Worm (Caenorhabditis elegans) whole organism, young adult: ENCODE data around the gene EEED8.18.

ENCODE experiments used
- B0019.2 ChIP-seq: fragments of 200-800 bp; sonication (Bioruptor generic); conservative IDR thresholded peaks from 2 replicates; pipeline ENCODE4 v1.3.6; 2022; ENCODE audit warnings: missing genetic modification reagents, missing genetic modification characterization, missing compliant biosample characterization
- F55B11.4 ChIP-seq: sonication (generic microtip); optimal IDR thresholded peaks from 2 replicates; lab custom pipeline; 2016; ENCODE audit warnings: missing compliant biosample characterization, missing genetic modification characterization, borderline replicate concordance; ENCODE audit not compliant: insufficient read depth
- T26A5.8 ChIP-seq: sonication (generic microtip); optimal IDR thresholded peaks from 2 replicates; lab custom pipeline; 2016; ENCODE audit warnings: missing genetic modification characterization, missing compliant biosample characterization
- Y67H2A.10 ChIP-seq: fragments of 200-800 bp; sonication (Bioruptor generic); conservative IDR thresholded peaks from 2 replicates; pipeline ENCODE4 v1.3.6; 2022; ENCODE audit warnings: missing genetic modification reagents, missing genetic modification characterization, missing compliant biosample characterization
- efl-1 ChIP-seq: fragments of 150-350 bp; optimal IDR thresholded peaks from 2 replicates; lab custom pipeline; 2014; ENCODE audit warnings: missing biosample characterization, missing genetic modification reagents, missing genetic modification characterization
- egl-18 ChIP-seq: fragments of 200-800 bp; sonication (Bioruptor generic); IDR thresholded peaks from 2 replicates; pipeline ENCODE4 v1.3.6; 2022; ENCODE audit warnings: missing genetic modification reagents, missing genetic modification characterization, missing compliant biosample characterization
- egl-44 ChIP-seq: fragments of 200-800 bp; sonication (Bioruptor generic); IDR thresholded peaks from 2 replicates; pipeline ENCODE4 v1.3.6; 2022; ENCODE audit warnings: missing genetic modification reagents, missing genetic modification characterization, missing compliant biosample characterization
- ets-4 ChIP-seq: fragments of 200-800 bp; sonication (Bioruptor generic); optimal IDR thresholded peaks from 2 replicates; lab custom pipeline; 2018; ENCODE audit warnings: mild to moderate bottlenecking, missing genetic modification characterization, missing compliant biosample characterization
- nhr-80 ChIP-seq: sonication (generic microtip); optimal IDR thresholded peaks from 2 replicates; lab custom pipeline; 2016; ENCODE audit warnings: missing genetic modification characterization, missing compliant biosample characterization
- sdz-38 ChIP-seq: sonication (generic microtip); optimal IDR thresholded peaks from 2 replicates; lab custom pipeline; 2016; ENCODE audit warnings: missing genotype, missing genetic modification characterization, missing compliant biosample characterization
- ztf-22 ChIP-seq: fragments of 200-800 bp; sonication (Bioruptor generic); optimal IDR thresholded peaks from 2 replicates; lab custom pipeline; 2018; ENCODE audit warnings: mild to moderate bottlenecking, missing genetic modification characterization, moderate library complexity, missing compliant biosample characterization
- ztf-6 ChIP-seq: fragments of 200-800 bp; sonication (Bioruptor generic); IDR thresholded peaks from 2 replicates; pipeline ENCODE4 v1.3.6; 2022; ENCODE audit warnings: missing genetic modification reagents, missing genetic modification characterization, missing compliant biosample characterization

ce11 chrII:5433069-5433468 is 20.7 kb upstream of the EEED8.18 start, which contains the start of gene srx-114:
- no peak for TF ChIP-seq ets-4 (GFP tag; lab: Kevin White, UChicago)
- no peak for TF ChIP-seq egl-44 (GFP tag; lab: Robert Waterston, UW)
- no peak for TF ChIP-seq B0019.2
- TF ChIP-seq F55B11.4 (tag; lab: Kevin White, UChicago): no peak
- no peak for TF ChIP-seq ztf-6
- TF ChIP-seq ztf-22 (GFP tag; lab: Kevin White, UChicago): no peak
- TF ChIP-seq nhr-80 (tag; lab: Kevin White, UChicago): no peak
- TF ChIP-seq egl-18 (GFP tag; lab: Robert Waterston, UW): no peak
- no peak for TF ChIP-seq efl-1 (GFP tag; lab: Kevin White, UChicago)
- no peak for TF ChIP-seq sdz-38 (tag; lab: Kevin White, UChicago)
- TF ChIP-seq Y67H2A.10 (GFP tag; lab: Robert Waterston, UW): no peak
- no peak for TF ChIP-seq T26A5.8 (tag; lab: Kevin White, UChicago)
